Worm (Caenorhabditis elegans): ENCODE data around the gene T04F8.2.
A peak's percentile ranks its signal among the peaks of the same experiment; 100 is the strongest.

T04F8.2 gene

ce11 chrX:11605766-11606490 lies 50.4 kb downstream of the T04F8.2 start (continued):
- TF ChIP-seq T26A8.4 (GFP tag; IDR thresholded peaks at IDR 0.05) (peak; percentile 93), ces-1 (GFP tag; optimal IDR thresholded peaks at IDR 0.05) (no peak), aha-1 (tag) (peak; percentile 98), zfp-2 (tag; optimal IDR thresholded peaks at IDR 0.05) (peak; percentile 73), lin-13 (GFP tag; optimal IDR thresholded peaks at IDR 0.05) (peak; percentile 61), madf-5 (GFP tag; IDR thresholded peaks at IDR 0.05) (0 out of 4 replicates have a peak, but pooled peaks of 1 of the 2 experiments have one; percentile 36), mdt-29 (GFP tag; IDR thresholded peaks at IDR 0.05) (peak; percentile 94), php-3 (GFP tag; IDR thresholded peaks at IDR 0.05) (peak; percentile 86; the same call in 1 of the 2 replicates), fos-1 (tag; optimal IDR thresholded peaks at IDR 0.05) (peak; percentile 80), saeg-2 (GFP tag; IDR thresholded peaks at IDR 0.05) (peak; percentile 94), F44E2.7 (GFP tag; IDR thresholded peaks at IDR 0.05) (no peak), nhr-111 (GFP tag; optimal IDR thresholded peaks at IDR 0.05) (no peak), D1046.2 (GFP tag; IDR thresholded peaks at IDR 0.05) (peak; percentile 84; the same call in 1 of the 2 replicates), lin-1 (GFP tag; IDR thresholded peaks at IDR 0.05) (peak; percentile 69; the same call in 1 of the 2 replicates), zip-2 (tag; optimal IDR thresholded peaks at IDR 0.05) (peak; percentile 47), mep-1 (tag; optimal IDR thresholded peaks at IDR 0.05) (peak; percentile 97), mxl-2 (GFP tag; conservative IDR thresholded peaks at IDR 0.05) (peak; percentile 69), nhr-11 (tag; optimal IDR thresholded peaks at IDR 0.05) (peak; percentile 65), nhr-237 (tag; optimal IDR thresholded peaks at IDR 0.05) (peak; percentile 76), tra-1 (GFP tag; IDR thresholded peaks at IDR 0.05) (peak; percentile 96), nhr-76 (tag; optimal IDR thresholded peaks at IDR 0.05) (no peak), lsy-2 (tag; optimal IDR thresholded peaks at IDR 0.05) (peak; percentile 74 to 86), unc-39 (tag; optimal IDR thresholded peaks at IDR 0.05) (no peak), set-16 (GFP tag; IDR thresholded peaks at IDR 0.05) (peak; percentile 76), madf-9 (GFP tag; conservative IDR thresholded peaks at IDR 0.05) (peak; percentile 75), F37D6.2 (tag; optimal IDR thresholded peaks at IDR 0.05) (peak; percentile 90), zag-1 (tag; optimal IDR thresholded peaks at IDR 0.05) (peak; percentile 82), nhr-10 (tag; optimal IDR thresholded peaks at IDR 0.05) (peak; percentile 83), daf-16 (GFP tag; optimal IDR thresholded peaks at IDR 0.05) (peak; percentile 83 to 85), daf-16 (tag; optimal IDR thresholded peaks at IDR 0.05) (peak; percentile 77), ceh-44 (GFP tag; IDR thresholded peaks at IDR 0.05) (0 out of 2 replicates have a peak, but pooled peaks have one; percentile 49), lin-38 (GFP tag; IDR thresholded peaks at IDR 0.05) (peak; percentile 79), Y105C5A.15 (GFP tag; IDR thresholded peaks at IDR 0.05) (no peak), egl-27 (tag; optimal IDR thresholded peaks at IDR 0.05) (no peak), daf-19 (GFP tag; conservative IDR thresholded peaks at IDR 0.05) (peak; percentile 92), sdz-12 (GFP tag; optimal IDR thresholded peaks at IDR 0.05) (peak; percentile 95), ceh-62 (tag; optimal IDR thresholded peaks at IDR 0.05) (no peak), daf-12 (tag; optimal IDR thresholded peaks at IDR 0.05) (no peak), gei-8 (GFP tag; optimal IDR thresholded peaks at IDR 0.05) (peak; percentile 94), snpc-4 (tag; optimal IDR thresholded peaks at IDR 0.05) (no peak), spr-3 (GFP tag; optimal IDR thresholded peaks at IDR 0.05) (peak; percentile 95), tag-97 (GFP tag; IDR thresholded peaks at IDR 0.05) (0 out of 2 replicates have a peak, but pooled peaks have one; percentile 42), ceh-32 (tag; optimal IDR thresholded peaks at IDR 0.05; ENCODE audit: poor library complexity) (peak; percentile 66), fkh-10 (GFP tag; optimal IDR thresholded peaks at IDR 0.05) (peak; percentile 64), ceh-82 (tag; optimal IDR thresholded peaks at IDR 0.05) (no peak), lim-7 (GFP tag; IDR thresholded peaks at IDR 0.05) (peak; percentile 48), arid-1 (GFP tag; conservative IDR thresholded peaks at IDR 0.05) (peak; percentile 61; the same call in 1 of the 2 replicates), hif-1 (tag; optimal IDR thresholded peaks at IDR 0.05) (peak; percentile 84 to 94), spr-1 (tag; optimal IDR thresholded peaks at IDR 0.05) (peak; percentile 95), dmd-9 (GFP tag; IDR thresholded peaks at IDR 0.05) (peak; percentile 56; the same call in 1 of the 2 replicates), attf-4 (tag; optimal IDR thresholded peaks at IDR 0.05) (peak; percentile 44)
